Fruit fly (Drosophila melanogaster) whole organism, prepupa: ENCODE results near the gene Nepl21.

Experiments used
- CG10631 ChIP-seq: fragments of 200-800 bp; sonication (Bioruptor generic); optimal IDR thresholded peaks from 2 replicates; lab custom pipeline; 2016; ENCODE audit warnings: missing biosample characterization, missing genetic modification characterization
- CG10669 ChIP-seq: fragments of 200-800 bp; sonication (Bioruptor generic); optimal IDR thresholded peaks from 3 replicates; lab custom pipeline; 2018; ENCODE audit warnings: missing biosample characterization, mild to moderate bottlenecking, missing genetic modification characterization, moderate library complexity
- CG11294 ChIP-seq: fragments of 200-800 bp; sonication (Bioruptor generic); IDR thresholded peaks from 2 replicates; pipeline ENCODE4 v1.3.6; 2022; ENCODE audit warnings: missing biosample characterization, missing genetic modification characterization
- CG11762 ChIP-seq: fragments of 200-800 bp; sonication (Bioruptor generic); optimal IDR thresholded peaks from 3 replicates; lab custom pipeline; 2016; ENCODE audit warnings: missing biosample characterization, missing genetic modification characterization; ENCODE audit not compliant: insufficient read depth
- CG11902 ChIP-seq: fragments of 200-800 bp; sonication (Bioruptor generic); optimal IDR thresholded peaks from 3 replicates; lab custom pipeline; 2016; ENCODE audit warnings: missing biosample characterization, missing genetic modification characterization
- CG15336 ChIP-seq: fragments of 200-800 bp; sonication (Bioruptor generic); IDR thresholded peaks from 2 replicates; pipeline ENCODE4 v1.3.6; 2022; ENCODE audit warnings: missing biosample characterization, missing genetic modification characterization
- CG16779 ChIP-seq: fragments of 200-800 bp; sonication (Bioruptor generic); optimal IDR thresholded peaks from 3 replicates; lab custom pipeline; 2017; ENCODE audit warnings: missing biosample characterization, mild to moderate bottlenecking, missing genetic modification characterization
- CG31627 ChIP-seq: fragments of 200-800 bp; sonication (Bioruptor generic); optimal IDR thresholded peaks from 3 replicates; lab custom pipeline; 2016; ENCODE audit warnings: missing biosample characterization, missing genetic modification characterization
- CG32006 ChIP-seq: fragments of 200-800 bp; sonication (Bioruptor generic); optimal IDR thresholded peaks from 3 replicates; lab custom pipeline; 2017; ENCODE audit warnings: missing biosample characterization, mild to moderate bottlenecking, missing genetic modification characterization
- CG4318 ChIP-seq: fragments of 200-800 bp; sonication (Bioruptor generic); optimal IDR thresholded peaks from 3 replicates; lab custom pipeline; 2017; ENCODE audit warnings: missing biosample characterization, mild to moderate bottlenecking, missing genetic modification characterization
- CG6163 ChIP-seq: fragments of 200-800 bp; sonication (Bioruptor generic); IDR thresholded peaks from 3 replicates; pipeline ENCODE4 v1.3.6; 2022; ENCODE audit warnings: missing biosample characterization, missing genetic modification characterization
- CG6276 ChIP-seq: fragments of 200-800 bp; sonication (Bioruptor generic); optimal IDR thresholded peaks from 2 replicates; lab custom pipeline; 2017; ENCODE audit warnings: missing biosample characterization, mild to moderate bottlenecking, missing genetic modification characterization
- CG6808 ChIP-seq: fragments of 200-800 bp; sonication (Bioruptor generic); optimal IDR thresholded peaks from 3 replicates; lab custom pipeline; 2017; ENCODE audit warnings: missing biosample characterization, missing genetic modification characterization, mild to moderate bottlenecking, moderate library complexity, missing genetic modification reagents
- CG8319 ChIP-seq: fragments of 200-800 bp; sonication (Bioruptor generic); optimal IDR thresholded peaks from 3 replicates; lab custom pipeline; 2016; ENCODE audit warnings: missing biosample characterization, missing genetic modification characterization
- CG8632 ChIP-seq: fragments of 200-800 bp; sonication (Bioruptor generic); optimal IDR thresholded peaks from 3 replicates; lab custom pipeline; 2016; ENCODE audit warnings: missing biosample characterization, missing genetic modification characterization
- Eip75B ChIP-seq: fragments of 200-800 bp; sonication (Bioruptor generic); optimal IDR thresholded peaks from 3 replicates; lab custom pipeline; 2016; ENCODE audit warnings: missing biosample characterization, missing genetic modification characterization
- Eip78C ChIP-seq: fragments of 200-800 bp; sonication (Bioruptor generic); peaks from one replicate; lab custom pipeline; 2016; ENCODE audit warnings: missing biosample characterization, missing genetic modification characterization
- Eip93F ChIP-seq: fragments of 200-800 bp; sonication (Bioruptor generic); optimal IDR thresholded peaks from 2 replicates; lab custom pipeline; 2016; ENCODE audit warnings: missing biosample characterization, mild to moderate bottlenecking, missing genetic modification characterization
- Ets21C ChIP-seq: fragments of 200-800 bp; sonication (Bioruptor generic); optimal IDR thresholded peaks from 3 replicates; lab custom pipeline; 2016; ENCODE audit warnings: missing biosample characterization, missing genetic modification characterization
- Gug ChIP-seq: fragments of 200-800 bp; sonication (Bioruptor generic); IDR thresholded peaks from 2 replicates; pipeline ENCODE4 v1.3.6; 2022; ENCODE audit warnings: missing biosample characterization, missing genetic modification characterization
- Hr38 ChIP-seq: sonication (Bioruptor generic); optimal IDR thresholded peaks from 2 replicates; lab custom pipeline; 2016; ENCODE audit warnings: missing biosample characterization, missing genetic modification characterization
- Hr39 ChIP-seq: fragments of 200-800 bp; sonication (Bioruptor generic); optimal IDR thresholded peaks from 2 replicates; lab custom pipeline; 2016; ENCODE audit warnings: missing biosample characterization, missing genetic modification characterization
- Lpt ChIP-seq: fragments of 200-800 bp; sonication (Bioruptor generic); optimal IDR thresholded peaks from 3 replicates; lab custom pipeline; 2016; ENCODE audit warnings: missing biosample characterization, missing genetic modification characterization
- OdsH ChIP-seq: fragments of 200-800 bp; sonication (Bioruptor generic); optimal IDR thresholded peaks from 3 replicates; lab custom pipeline; 2016; ENCODE audit warnings: missing biosample characterization, missing genetic modification characterization
- Smox ChIP-seq: fragments of 200-800 bp; sonication (Bioruptor generic); optimal IDR thresholded peaks from 3 replicates; lab custom pipeline; 2016; ENCODE audit warnings: missing biosample characterization, missing genetic modification characterization
- Sox102F ChIP-seq: fragments of 200-800 bp; sonication (Bioruptor generic); optimal IDR thresholded peaks from 2 replicates; lab custom pipeline; 2016; ENCODE audit warnings: missing biosample characterization, mild to moderate bottlenecking, missing genetic modification characterization
- Sox14 ChIP-seq: fragments of 200-800 bp; sonication (Bioruptor generic); optimal IDR thresholded peaks from 3 replicates; lab custom pipeline; 2016; ENCODE audit warnings: missing biosample characterization, missing genetic modification characterization
- achi ChIP-seq: fragments of 200-800 bp; sonication (Bioruptor generic); optimal IDR thresholded peaks from 3 replicates; lab custom pipeline; 2016; ENCODE audit warnings: missing biosample characterization, missing genetic modification characterization
- cyc ChIP-seq: fragments of 200-800 bp; sonication (Bioruptor generic); optimal IDR thresholded peaks from 3 replicates; lab custom pipeline; 2016; ENCODE audit warnings: missing biosample characterization, missing genetic modification characterization
- dac ChIP-seq: fragments of 200-800 bp; sonication (Bioruptor generic); optimal IDR thresholded peaks from 2 replicates; lab custom pipeline; 2017; ENCODE audit warnings: missing biosample characterization, mild to moderate bottlenecking, missing genetic modification characterization
- dsx ChIP-seq: fragments of 200-800 bp; optimal IDR thresholded peaks from 3 replicates; lab custom pipeline; 2019; ENCODE audit warnings: missing biosample characterization, mild to moderate bottlenecking, missing genetic modification characterization, moderate library complexity; ENCODE audit not compliant: poor library complexity, severe bottlenecking
- eg ChIP-seq: fragments of 200-800 bp; sonication (Bioruptor generic); IDR thresholded peaks from 3 replicates; pipeline ENCODE4 v1.3.6; 2022; ENCODE audit warnings: missing biosample characterization, missing genetic modification characterization
- fd59A ChIP-seq: fragments of 200-800 bp; sonication (Bioruptor generic); optimal IDR thresholded peaks from 2 replicates; lab custom pipeline; 2017; ENCODE audit warnings: missing biosample characterization, mild to moderate bottlenecking, missing genetic modification characterization, missing genetic modification reagents
- fd85E ChIP-seq: fragments of 200-800 bp; sonication (Bioruptor generic); optimal IDR thresholded peaks from 3 replicates; lab custom pipeline; 2016; ENCODE audit warnings: missing biosample characterization, missing genetic modification characterization
- fkh ChIP-seq: fragments of 200-800 bp; sonication (Bioruptor generic); optimal IDR thresholded peaks from 3 replicates; lab custom pipeline; 2017; ENCODE audit warnings: missing biosample characterization, mild to moderate bottlenecking, missing genetic modification characterization, moderate library complexity
- net ChIP-seq: fragments of 200-800 bp; sonication (Bioruptor generic); optimal IDR thresholded peaks from 3 replicates; lab custom pipeline; 2016; ENCODE audit warnings: missing biosample characterization, missing genetic modification characterization
- pdm3 ChIP-seq: fragments of 200-800 bp; sonication (Bioruptor generic); optimal IDR thresholded peaks from 3 replicates; lab custom pipeline; 2016; ENCODE audit warnings: missing biosample characterization, missing genetic modification characterization
- salr ChIP-seq, 2 experiments: fragments of 200-800 bp; sonication (Bioruptor generic); optimal IDR thresholded peaks; 3 replicates each; lab custom pipeline; 2016 to 2018; ENCODE audit warnings: missing biosample characterization in 2 of 2, missing genetic modification characterization in 2 of 2, mild to moderate bottlenecking in 1 of 2
- ss ChIP-seq, 2 experiments: fragments of 200-800 bp; sonication (Bioruptor generic); optimal IDR thresholded peaks; 2 replicates in 1 of 2; 3 replicates in 1 of 2; lab custom pipeline; 2017 to 2018; ENCODE audit warnings: mild to moderate bottlenecking in 2 of 2, missing biosample characterization in 2 of 2, missing genetic modification characterization in 2 of 2, moderate library complexity in 1 of 2
- svp ChIP-seq: fragments of 200-800 bp; sonication (Bioruptor generic); peaks from one replicate; lab custom pipeline; 2016; ENCODE audit warnings: missing biosample characterization, missing genetic modification characterization
- vri ChIP-seq: fragments of 200-800 bp; sonication (Bioruptor generic); optimal IDR thresholded peaks from 3 replicates; lab custom pipeline; 2016; ENCODE audit warnings: missing biosample characterization, mild to moderate bottlenecking, missing genetic modification characterization

The Nepl21 gene

DNA sequence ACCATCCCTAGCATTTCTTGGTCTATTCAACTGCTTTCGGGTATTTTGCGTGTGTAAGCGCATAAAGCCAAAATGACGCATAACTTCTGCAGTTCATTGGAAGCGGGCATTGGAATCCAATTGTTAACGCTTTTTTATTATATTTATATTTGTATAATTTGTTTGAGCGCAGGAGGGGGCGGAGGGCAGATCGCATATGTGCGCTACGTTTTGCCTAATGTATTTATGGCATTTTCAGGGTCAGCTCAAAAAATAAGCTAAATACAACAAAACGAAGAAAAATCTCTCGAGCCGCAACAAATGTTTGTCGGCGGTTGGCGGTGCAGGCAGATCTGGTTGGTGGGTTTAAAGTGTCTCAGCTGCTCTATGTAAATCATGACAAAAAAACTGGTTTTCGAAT, 14.4 kb downstream of the Nepl21 start:
- no peak for TF ChIP-seq net (GFP tag; lab: Kevin White, UChicago)
- peak; percentile 14 for TF ChIP-seq fkh

DNA sequence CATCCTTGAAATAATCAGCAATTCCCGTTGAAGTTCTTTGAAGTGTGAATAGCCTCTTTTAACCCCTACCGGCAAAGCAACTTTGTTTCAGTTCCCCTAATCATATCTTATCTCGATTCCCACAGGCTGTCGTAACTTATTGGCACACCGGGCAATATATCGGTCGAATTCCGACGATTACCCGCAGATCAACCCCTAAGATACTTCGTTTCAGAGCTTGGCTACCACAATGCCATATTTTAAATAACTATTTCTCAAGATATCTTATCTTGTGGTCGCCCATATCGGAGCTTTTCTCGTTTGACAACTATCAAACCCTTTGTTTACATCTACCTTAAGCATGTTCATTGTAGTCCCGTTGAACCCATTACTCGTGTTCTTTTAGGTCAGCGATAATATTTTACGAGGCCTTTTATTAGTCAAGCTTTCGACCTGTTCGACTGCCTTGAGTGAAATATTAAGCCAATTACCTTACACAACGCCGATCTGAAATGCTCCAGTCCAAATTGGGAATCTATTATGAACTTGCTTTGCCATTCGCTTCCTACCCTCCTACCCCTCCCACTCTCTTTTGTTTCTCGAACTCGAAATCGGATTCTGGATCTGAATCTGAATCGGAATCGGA, 15.5 kb downstream of the Nepl21 start:
- peak; percentile 36 for TF ChIP-seq dsx
- TF ChIP-seq fkh: peak; percentile 41
- no peak for TF ChIP-seq Lpt (GFP tag; lab: Kevin White, UChicago)
- peak; percentile 88 for TF ChIP-seq vri (GFP tag; lab: Kevin White, UChicago)
- TF ChIP-seq CG6808 (GFP tag; lab: Kevin White, UChicago): no peak
- TF ChIP-seq, all 60 proteins: peak for 3

- TF ChIP-seq eg (GFP tag; lab: Robert Waterston, UW): 0 out of 3 replicates have a peak, but pooled peaks have one; percentile 16
- TF ChIP-seq svp (GFP tag; lab: Kevin White, UChicago): peak; percentile 71
- no peak for TF ChIP-seq CG10631 (GFP tag; lab: Kevin White, UChicago)
- TF ChIP-seq CG11294 (GFP tag; lab: Robert Waterston, UW): no peak
These were observed 18.1 kb downstream of the Nepl21 start for dm6 chr3R:28901468-28902163.

- no peak for TF ChIP-seq dac
- TF ChIP-seq Gug: no peak
- TF ChIP-seq Eip93F (GFP tag; lab: Kevin White, UChicago): no peak
- no peak for TF ChIP-seq CG31627 (GFP tag; lab: Kevin White, UChicago)
- TF ChIP-seq cyc (GFP tag; lab: Kevin White, UChicago): no peak
- no peak for TF ChIP-seq CG10669
- TF ChIP-seq pdm3 (GFP tag; lab: Kevin White, UChicago): no peak
- no peak for TF ChIP-seq Hr38
- TF ChIP-seq CG8319 (GFP tag; lab: Kevin White, UChicago): no peak
- TF ChIP-seq CG11902 (GFP tag; lab: Kevin White, UChicago): no peak
- TF ChIP-seq Sox102F (GFP tag; lab: Kevin White, UChicago): no peak
- no peak for TF ChIP-seq CG4318 (GFP tag; lab: Kevin White, UChicago)
These were observed 19.9 kb downstream of the Nepl21 start for dm6 chr3R:28903392-28903791.

DNA sequence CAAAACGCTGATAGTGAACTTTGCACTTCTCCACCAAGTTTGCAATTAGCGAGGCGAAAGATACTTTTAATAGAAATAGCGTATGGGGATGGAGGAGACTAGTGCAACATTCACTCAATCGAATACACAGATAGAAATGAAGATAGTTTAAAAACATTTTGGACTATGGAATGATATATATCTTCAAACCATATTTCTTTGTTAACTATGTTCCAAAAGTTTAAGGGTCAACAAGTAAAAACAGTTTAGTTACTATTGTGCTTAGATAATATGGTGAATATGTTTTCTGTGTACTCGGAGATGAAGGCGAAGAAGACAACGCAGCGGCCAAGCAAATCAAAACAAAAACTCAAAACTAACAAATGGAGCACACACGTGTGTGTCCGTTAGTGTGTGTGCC, 20.7 kb downstream of the Nepl21 start:
- no peak for TF ChIP-seq CG10669
- TF ChIP-seq Ets21C (GFP tag; lab: Kevin White, UChicago): no peak
- no peak for TF ChIP-seq CG31627 (GFP tag; lab: Kevin White, UChicago)
- no peak for TF ChIP-seq CG11294 (GFP tag; lab: Robert Waterston, UW)
- TF ChIP-seq fd59A (GFP tag; lab: Kevin White, UChicago): no peak
- TF ChIP-seq OdsH (GFP tag; lab: Kevin White, UChicago): no peak
- TF ChIP-seq CG6163 (GFP tag; lab: Robert Waterston, UW): peak; percentile 36; the same call in 1 of the 3 replicates
- peak; percentile 53 for TF ChIP-seq Eip78C (GFP tag; lab: Kevin White, UChicago)
- TF ChIP-seq fd85E: no peak
- no peak for TF ChIP-seq CG8632 (GFP tag; lab: Kevin White, UChicago)
- no peak for TF ChIP-seq dsx
- no peak for TF ChIP-seq Eip75B
- no peak for TF ChIP-seq cyc (GFP tag; lab: Kevin White, UChicago)
- TF ChIP-seq CG11902 (GFP tag; lab: Kevin White, UChicago): no peak
- TF ChIP-seq Sox14 (GFP tag; lab: Kevin White, UChicago): no peak
- TF ChIP-seq CG10631 (GFP tag; lab: Kevin White, UChicago): peak; percentile 22
- TF ChIP-seq salr (GFP tag; optimal IDR thresholded peaks at IDR 0.05; lab: Kevin White, UChicago): no peak
- TF ChIP-seq Lpt (GFP tag; lab: Kevin White, UChicago): no peak
- TF ChIP-seq CG15336 (GFP tag; lab: Robert Waterston, UW): peak; percentile 53; the same call in 1 of the 2 replicates
- TF ChIP-seq Smox (GFP tag; lab: Kevin White, UChicago): no peak
- TF ChIP-seq eg (GFP tag; lab: Robert Waterston, UW): peak; percentile 60
- no peak for TF ChIP-seq CG11762 (GFP tag; lab: Kevin White, UChicago)
- no peak for TF ChIP-seq ss (GFP tag; optimal IDR thresholded peaks at IDR 0.05; lab: Kevin White, UChicago)
- no peak for TF ChIP-seq CG8319 (GFP tag; lab: Kevin White, UChicago)
- TF ChIP-seq CG6276 (GFP tag; lab: Kevin White, UChicago): peak; percentile 35
- no peak for TF ChIP-seq CG16779 (tag; lab: Kevin White, UChicago)
- TF ChIP-seq Sox102F (GFP tag; lab: Kevin White, UChicago): no peak
- TF ChIP-seq Hr39 (GFP tag; lab: Kevin White, UChicago): no peak
- TF ChIP-seq vri (GFP tag; lab: Kevin White, UChicago): no peak
- TF ChIP-seq achi (GFP tag; lab: Kevin White, UChicago): peak; percentile 22
- peak; percentile 44 for TF ChIP-seq CG32006 (GFP tag; lab: Kevin White, UChicago)
